Worm (Caenorhabditis elegans): Measurements from ENCODE around the gene ddr-1.

The ddr-1 gene

DNA sequence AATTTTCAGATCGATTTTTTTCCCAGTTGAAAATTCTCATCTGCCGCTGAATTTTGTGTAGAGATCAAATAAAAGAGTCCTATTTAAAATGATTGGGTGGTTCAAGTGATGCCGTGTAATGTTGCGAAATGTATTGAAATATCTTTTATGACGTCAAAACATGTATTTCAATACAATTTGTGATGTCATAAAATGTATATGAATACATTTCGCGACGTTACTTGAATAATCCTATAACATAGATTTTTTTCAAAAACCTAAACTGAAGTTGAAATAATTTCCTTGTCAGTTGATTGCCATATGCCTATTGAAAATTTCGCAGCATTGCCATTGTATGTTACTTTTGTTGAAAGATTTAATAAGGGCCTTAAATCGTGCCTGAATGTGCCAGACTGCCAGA is 28.5 kb downstream of the ddr-1 start, which contains the start of gene F55D1.1:
TSS of gene F55D1.1 (plus strand) at position 301 of the 400 bp plus-strand sequence.
- no peak for TF ChIP-seq dao-5 (tag; optimal IDR thresholded peaks at IDR 0.05)
- no peak for TF ChIP-seq him-1 (tag; optimal IDR thresholded peaks at IDR 0.05)

DNA sequence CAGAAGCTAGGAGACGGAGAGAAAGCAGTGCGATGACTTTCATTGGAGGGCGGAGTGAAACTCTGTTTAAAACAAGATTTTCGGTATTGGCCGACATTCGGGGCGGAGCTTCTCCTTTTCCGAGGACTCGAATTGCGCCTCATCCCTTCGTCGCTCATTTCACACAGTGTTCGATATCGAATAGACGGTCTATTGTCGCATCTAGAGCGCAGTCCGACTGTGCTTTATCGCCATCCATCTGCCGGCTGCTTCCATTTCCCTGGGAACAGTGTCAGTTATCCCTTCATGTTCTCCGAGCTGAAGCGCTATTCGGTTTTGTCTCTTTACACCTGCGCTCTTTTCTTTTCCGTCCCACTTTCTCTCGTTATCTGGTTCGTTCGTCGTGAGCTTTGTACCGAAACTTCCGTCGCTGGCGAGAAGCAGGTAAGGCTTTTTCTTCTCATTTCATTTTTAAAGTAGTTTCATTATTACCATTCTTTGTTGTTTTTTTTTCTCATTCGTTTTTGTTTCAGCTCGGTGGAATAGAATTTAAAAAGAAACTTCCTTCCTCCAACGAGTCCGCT is 31.9 kb downstream of the ddr-1 start, which contains the start of the genes bus-8A and bus-8B:
TSS of gene bus-8A (plus strand) at position 96 of the 563 bp plus-strand sequence.
TSS of gene bus-8B (plus strand) at position 513 of the 563 bp plus-strand sequence.
- TF ChIP-seq him-1 (tag; optimal IDR thresholded peaks at IDR 0.05) (no peak), dao-5 (tag; optimal IDR thresholded peaks at IDR 0.05) (no peak), W03F9.2 (tag; optimal IDR thresholded peaks at IDR 0.05) (no peak)

DNA sequence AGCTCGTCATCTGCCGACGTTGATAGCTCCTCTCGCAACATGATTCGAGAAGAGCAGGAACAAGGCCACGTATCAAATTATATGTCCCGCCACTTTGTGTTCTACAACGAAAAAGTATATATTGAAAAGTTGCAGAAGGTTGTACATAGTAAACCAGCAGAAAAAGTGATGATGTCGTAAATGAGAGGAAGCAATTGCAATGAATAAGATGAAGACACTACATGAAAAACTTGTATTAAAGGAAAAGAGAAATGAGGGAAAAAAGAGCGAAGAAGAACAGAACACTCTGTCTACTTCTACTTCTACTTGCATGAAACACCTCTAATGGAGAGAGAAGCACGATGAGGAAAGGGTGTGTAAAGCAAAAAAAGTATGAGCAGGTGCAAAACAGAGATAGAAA is 44.1 kb downstream of the ddr-1 start, which contains the start of gene T23F2.2:
TSS of gene T23F2.2 (minus strand) at position 101 of the 400 bp plus-strand sequence.
- no peak for TF ChIP-seq W03F9.2 (tag; optimal IDR thresholded peaks at IDR 0.05)
- no peak for TF ChIP-seq him-1 (tag; optimal IDR thresholded peaks at IDR 0.05)
- no peak for TF ChIP-seq dao-5 (tag; optimal IDR thresholded peaks at IDR 0.05)

DNA sequence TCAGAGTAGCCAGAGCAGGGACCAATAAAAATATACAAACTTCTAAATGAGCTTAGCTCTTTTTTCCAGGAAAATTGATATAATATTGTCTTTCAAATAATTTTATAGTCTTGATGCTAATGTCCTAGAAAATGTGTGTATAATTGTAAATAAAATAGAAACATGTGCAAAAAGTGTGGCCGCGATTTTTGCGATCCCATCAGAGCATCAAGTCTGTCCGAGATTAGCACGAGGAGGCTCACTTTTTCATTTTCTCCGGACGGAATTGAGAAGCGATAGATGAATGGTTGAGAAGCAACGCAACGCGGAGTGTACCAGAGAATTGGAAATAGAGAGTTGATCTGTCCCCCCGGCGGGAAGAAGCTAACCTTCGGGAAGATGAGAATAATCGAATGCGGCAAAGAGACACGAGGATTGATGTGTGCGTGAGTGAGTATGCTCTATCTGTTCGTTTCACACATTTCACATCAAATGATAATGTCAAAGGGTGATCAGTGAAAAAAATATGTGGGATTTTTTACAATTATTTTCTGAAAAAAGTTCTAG is 45.5 kb downstream of the ddr-1 start:
- TF ChIP-seq dao-5 (tag; optimal IDR thresholded peaks at IDR 0.05) (no peak), him-1 (tag; optimal IDR thresholded peaks at IDR 0.05) (no peak), W03F9.2 (tag; optimal IDR thresholded peaks at IDR 0.05) (no peak)

DNA sequence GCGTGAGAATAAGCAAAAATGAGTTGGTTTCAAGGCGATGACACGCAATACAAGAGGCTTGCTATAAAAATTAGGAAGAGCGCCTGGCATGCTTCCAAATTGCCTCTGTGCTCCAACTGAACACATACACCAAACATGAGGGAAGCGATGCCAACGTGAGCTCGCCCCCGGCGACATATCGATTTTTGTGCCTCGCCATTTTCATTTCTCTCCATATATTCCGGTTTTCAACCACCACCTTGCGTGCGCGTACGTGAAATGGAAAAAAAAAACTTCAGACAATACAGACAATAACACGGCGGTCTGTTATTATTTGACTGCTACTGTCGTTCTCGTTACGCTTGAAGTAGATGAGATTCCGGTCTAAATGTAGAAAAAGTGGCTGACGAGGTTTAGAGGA is 46.9 kb downstream of the ddr-1 start:
- TF ChIP-seq W03F9.2 (tag; optimal IDR thresholded peaks at IDR 0.05): no peak
- TF ChIP-seq him-1 (tag; optimal IDR thresholded peaks at IDR 0.05): no peak
- no peak for TF ChIP-seq dao-5 (tag; optimal IDR thresholded peaks at IDR 0.05)

DNA sequence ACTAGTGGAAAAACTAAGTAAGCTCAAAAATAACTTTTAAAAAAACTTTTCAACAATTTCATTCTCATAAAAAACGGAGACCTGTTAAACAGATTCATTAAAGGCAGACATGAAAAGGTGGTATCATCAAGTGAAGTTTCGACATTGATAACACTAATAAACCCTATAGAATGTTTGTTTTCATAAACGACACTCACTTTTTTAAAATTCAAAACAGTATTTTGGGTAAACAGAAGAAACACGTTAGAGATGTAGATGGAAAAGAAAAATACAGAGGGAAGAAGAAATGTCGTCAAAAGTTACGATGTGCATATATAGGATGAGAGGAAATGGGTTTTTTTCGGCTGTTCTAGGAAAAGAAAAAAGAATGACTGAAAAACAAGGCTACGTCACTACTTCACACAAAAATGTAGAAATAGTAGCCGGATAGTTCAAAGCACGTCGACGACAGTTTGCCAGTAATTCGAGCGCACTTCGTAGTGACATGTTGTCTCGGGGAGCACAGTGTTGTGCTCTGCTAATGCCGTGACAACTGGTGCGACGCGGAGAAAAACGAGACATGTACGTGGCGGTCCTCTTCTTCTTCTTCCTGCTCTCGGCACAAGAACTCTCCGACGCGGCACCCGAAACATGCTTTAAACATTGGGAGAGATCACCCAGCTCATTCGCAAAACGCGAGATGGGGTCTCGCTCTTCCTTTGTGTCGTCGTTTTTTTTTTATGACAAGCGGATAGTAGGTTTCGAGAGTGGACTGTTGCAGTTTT is 48.3 kb downstream of the ddr-1 start:
- TF ChIP-seq dao-5 (tag; optimal IDR thresholded peaks at IDR 0.05) (no peak), him-1 (tag; optimal IDR thresholded peaks at IDR 0.05) (no peak), W03F9.2 (tag; optimal IDR thresholded peaks at IDR 0.05) (no peak)

DNA sequence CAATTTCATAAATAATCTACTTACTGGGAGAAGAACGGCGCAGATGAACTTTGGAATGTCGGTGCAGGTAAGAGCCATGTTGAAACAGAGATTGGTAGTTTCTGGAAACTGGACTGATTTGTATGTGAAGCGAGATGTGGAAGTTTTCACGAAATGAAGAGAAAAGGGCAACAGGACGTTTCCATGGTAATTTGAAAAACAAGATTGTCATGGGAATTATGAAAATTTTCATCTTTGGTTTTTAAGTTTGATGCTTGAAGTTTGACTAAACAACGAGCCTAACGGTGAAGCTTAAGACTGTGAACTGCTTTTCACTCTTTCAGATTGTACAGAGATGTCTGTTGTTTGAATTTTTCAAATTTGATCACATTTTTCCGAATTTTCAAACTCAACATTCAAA is 51.2 kb downstream of the ddr-1 start, which contains the start of gene T23F2.3:
TSS of gene T23F2.3 (minus strand) at position 101 of the 400 bp plus-strand sequence.
- no peak for TF ChIP-seq W03F9.2 (tag; optimal IDR thresholded peaks at IDR 0.05)
- TF ChIP-seq him-1 (tag; optimal IDR thresholded peaks at IDR 0.05): no peak
- TF ChIP-seq dao-5 (tag; optimal IDR thresholded peaks at IDR 0.05): no peak

DNA sequence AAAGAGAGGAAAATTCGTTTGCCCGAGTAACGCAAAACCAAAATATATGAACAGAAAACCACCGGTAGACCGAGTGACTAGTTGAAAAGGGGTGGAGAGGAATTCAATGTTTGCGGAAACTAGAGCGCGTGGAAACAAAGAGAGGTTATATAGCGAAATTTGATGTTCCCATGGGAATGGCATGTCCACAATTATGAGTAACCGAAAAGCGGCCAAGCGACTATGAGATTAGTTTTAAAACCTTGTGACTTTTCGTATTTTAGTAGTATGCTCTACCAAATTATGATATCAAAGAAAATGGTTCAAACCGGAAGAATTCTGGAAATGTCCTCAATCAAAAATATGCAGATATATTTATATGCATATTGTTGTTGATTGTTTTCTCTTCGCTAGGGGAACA is 51.7 kb downstream of the ddr-1 start:
- TF ChIP-seq W03F9.2 (tag; optimal IDR thresholded peaks at IDR 0.05): no peak
- TF ChIP-seq him-1 (tag; optimal IDR thresholded peaks at IDR 0.05): no peak
- no peak for TF ChIP-seq dao-5 (tag; optimal IDR thresholded peaks at IDR 0.05)

DNA sequence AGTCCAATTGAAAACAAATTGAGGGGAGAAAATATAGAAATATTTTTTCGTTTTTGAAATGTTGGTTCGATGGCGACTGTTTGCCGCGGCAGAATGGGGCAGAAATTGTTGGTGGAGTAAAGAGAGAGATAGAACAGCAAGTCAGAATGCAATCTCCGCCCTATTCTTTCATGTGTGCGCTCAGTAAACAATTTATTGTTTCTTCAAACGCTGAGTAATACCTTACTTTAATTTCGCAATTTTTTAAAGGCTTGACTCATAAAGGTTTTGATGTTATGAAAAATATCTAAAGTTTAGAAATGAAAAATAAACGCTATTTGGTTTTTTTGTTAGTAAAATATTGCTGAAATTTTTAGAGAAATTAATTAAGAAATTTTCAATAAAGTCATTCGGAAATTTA is 53.3 kb downstream of the ddr-1 start:
- no peak for TF ChIP-seq him-1 (tag; optimal IDR thresholded peaks at IDR 0.05)
- TF ChIP-seq dao-5 (tag; optimal IDR thresholded peaks at IDR 0.05): no peak
- no peak for TF ChIP-seq W03F9.2 (tag; optimal IDR thresholded peaks at IDR 0.05)

DNA sequence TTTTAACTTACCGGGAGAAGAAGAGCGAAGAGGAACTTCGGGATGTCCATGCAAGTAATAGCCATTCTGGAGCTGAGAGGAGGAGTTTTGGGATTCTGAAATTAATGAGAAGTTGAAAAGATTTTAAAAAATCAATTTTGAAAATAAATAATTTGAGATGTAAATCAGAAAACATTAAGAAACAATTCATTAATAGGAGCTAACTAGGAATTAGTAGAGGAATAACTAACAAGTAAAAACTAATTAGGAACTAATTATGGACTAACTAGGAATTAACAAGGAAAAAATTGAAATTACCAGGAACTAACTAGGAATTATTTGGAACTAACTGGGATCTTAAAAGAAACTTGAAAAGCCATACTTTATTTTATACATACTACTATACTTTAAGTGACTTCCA is 54.0 kb downstream of the ddr-1 start, which contains the start of gene T23F2.4:
TSS of gene T23F2.4 (minus strand) at position 101 of the 400 bp plus-strand sequence.
- no peak for TF ChIP-seq W03F9.2 (tag; optimal IDR thresholded peaks at IDR 0.05)
- no peak for TF ChIP-seq dao-5 (tag; optimal IDR thresholded peaks at IDR 0.05)
- TF ChIP-seq him-1 (tag; optimal IDR thresholded peaks at IDR 0.05): no peak

DNA sequence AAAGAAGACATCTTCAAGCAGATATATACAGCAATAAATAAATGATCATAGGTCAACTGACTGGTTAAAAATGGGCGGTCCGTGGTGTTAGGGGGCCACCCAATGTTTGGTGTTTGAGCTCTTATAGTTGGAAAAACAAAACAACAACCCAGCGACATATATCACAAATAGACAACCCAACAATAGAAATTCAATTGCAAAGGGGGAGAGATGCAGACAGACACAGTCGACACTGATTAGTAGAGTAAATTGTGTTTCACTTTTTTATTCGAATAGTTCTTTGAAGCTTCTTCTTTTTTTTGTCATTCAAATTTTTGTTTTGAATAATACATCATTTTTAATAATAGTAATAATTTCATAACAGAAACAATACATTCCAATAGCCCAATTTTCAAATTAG is 54.4 kb downstream of the ddr-1 start:
- TF ChIP-seq W03F9.2 (tag; optimal IDR thresholded peaks at IDR 0.05) (no peak), him-1 (tag; optimal IDR thresholded peaks at IDR 0.05) (no peak), dao-5 (tag; optimal IDR thresholded peaks at IDR 0.05) (no peak)

DNA sequence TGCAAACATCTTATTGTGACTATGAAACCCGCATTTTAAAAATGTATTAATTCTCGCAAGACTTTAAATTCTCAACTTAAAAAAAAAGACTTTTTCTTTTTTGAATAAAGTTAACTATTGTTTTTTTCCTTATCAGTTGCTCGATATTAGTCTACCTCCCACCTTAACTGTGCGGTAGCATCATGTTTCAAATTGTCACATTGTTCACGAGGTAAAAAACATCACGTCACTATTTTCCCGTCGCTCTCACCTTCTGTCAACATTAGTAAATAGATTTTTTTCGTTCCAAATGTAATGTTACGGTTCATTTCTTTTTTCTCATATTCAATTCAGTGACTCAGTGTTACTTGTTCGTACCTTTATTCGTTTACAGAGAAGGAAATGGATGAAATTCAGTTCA is 55.3 kb downstream of the ddr-1 start:
- TF ChIP-seq W03F9.2 (tag; optimal IDR thresholded peaks at IDR 0.05): no peak
- TF ChIP-seq dao-5 (tag; optimal IDR thresholded peaks at IDR 0.05): no peak
- no peak for TF ChIP-seq him-1 (tag; optimal IDR thresholded peaks at IDR 0.05)
